Worm (Caenorhabditis elegans) whole organism, L3 larva: ENCODE results near the gene ddb-1.
A peak's percentile ranks its signal among the peaks of the same experiment; 100 is the strongest.

ENCODE experiments used
- R02D3.7 ChIP-seq: fragments of 150-350 bp; optimal IDR thresholded peaks from 2 replicates; lab custom pipeline; 2014; ENCODE audit warnings: missing biosample characterization, missing genetic modification characterization
- ZK546.5 ChIP-seq: sonication (generic microtip); optimal IDR thresholded peaks from 2 replicates; lab custom pipeline; 2017; ENCODE audit warnings: missing biosample characterization, missing genetic modification characterization
- aly-2 ChIP-seq: fragments of 150-350 bp; optimal IDR thresholded peaks from 2 replicates; lab custom pipeline; 2014; ENCODE audit warnings: missing biosample characterization, missing genetic modification characterization
- ama-1 ChIP-seq: fragments of 150-350 bp; optimal IDR thresholded peaks from 2 replicates; lab custom pipeline; 2018
- ceh-28 ChIP-seq: fragments of 150-350 bp; optimal IDR thresholded peaks from 2 replicates; lab custom pipeline; 2014; ENCODE audit warnings: missing biosample characterization, missing genetic modification reagents, missing genetic modification characterization
- ceh-82 ChIP-seq: fragments of 150-350 bp; optimal IDR thresholded peaks from 2 replicates; lab custom pipeline; 2014; ENCODE audit warnings: missing biosample characterization, missing genetic modification characterization
- ceh-9 ChIP-seq: sonication (generic microtip); optimal IDR thresholded peaks from 2 replicates; lab custom pipeline; 2018; ENCODE audit warnings: missing biosample characterization, missing genetic modification characterization
- daf-12 ChIP-seq: fragments of 150-350 bp; optimal IDR thresholded peaks from 2 replicates; lab custom pipeline; 2014; ENCODE audit warnings: missing biosample characterization, missing genetic modification reagents, missing genetic modification characterization
- egl-27 ChIP-seq: sonication (generic microtip); optimal IDR thresholded peaks from 4 replicates; lab custom pipeline; 2017; ENCODE audit warnings: missing biosample characterization, missing genetic modification reagents, missing genetic modification characterization
- egl-5 ChIP-seq: fragments of 150-350 bp; optimal IDR thresholded peaks from 2 replicates; lab custom pipeline; 2017; ENCODE audit warnings: missing biosample characterization, missing genetic modification reagents, missing genetic modification characterization, inconsistent platforms
- elt-2 ChIP-seq: sonication (generic microtip); optimal IDR thresholded peaks from 2 replicates; lab custom pipeline; 2016; ENCODE audit warnings: missing genetic modification reagents, mild to moderate bottlenecking, missing genetic modification characterization, missing compliant biosample characterization
- eor-1 ChIP-seq, 2 experiments: fragments of 150-350 bp; optimal IDR thresholded peaks; 2 replicates each; lab custom pipeline; 2014 to 2018; ENCODE audit warnings: missing biosample characterization in 2 of 2, missing genetic modification characterization in 2 of 2
- fkh-10 ChIP-seq: sonication (generic microtip); optimal IDR thresholded peaks from 2 replicates; lab custom pipeline; 2017; ENCODE audit warnings: missing biosample characterization, missing genetic modification reagents, missing genetic modification characterization
- fkh-2 ChIP-seq: fragments of 150-350 bp; optimal IDR thresholded peaks from 2 replicates; lab custom pipeline; 2014; ENCODE audit warnings: missing biosample characterization, missing genetic modification reagents, missing genetic modification characterization
- fos-1 ChIP-seq: fragments of 150-350 bp; optimal IDR thresholded peaks from 2 replicates; lab custom pipeline; 2014; ENCODE audit warnings: missing biosample characterization, missing genetic modification characterization
- hmg-11 ChIP-seq: sonication (generic microtip); optimal IDR thresholded peaks from 2 replicates; lab custom pipeline; 2016; ENCODE audit warnings: missing genetic modification characterization, missing compliant biosample characterization
- jun-1 ChIP-seq: fragments of 150-350 bp; optimal IDR thresholded peaks from 2 replicates; lab custom pipeline; 2014; ENCODE audit warnings: missing biosample characterization, missing genetic modification reagents, missing genetic modification characterization
- lin-15B ChIP-seq: fragments of 150-350 bp; optimal IDR thresholded peaks from 2 replicates; lab custom pipeline; 2014; ENCODE audit warnings: missing biosample characterization, missing genetic modification characterization
- lin-39 ChIP-seq: fragments of 150-350 bp; optimal IDR thresholded peaks from 2 replicates; lab custom pipeline; 2018; ENCODE audit warnings: missing biosample characterization, missing genetic modification reagents, missing genetic modification characterization
- lsy-12 ChIP-seq: sonication (generic microtip); optimal IDR thresholded peaks from 2 replicates; lab custom pipeline; 2016; ENCODE audit warnings: mild to moderate bottlenecking, missing genetic modification characterization, missing compliant biosample characterization
- mdl-1 ChIP-seq: fragments of 150-350 bp; optimal IDR thresholded peaks from 2 replicates; lab custom pipeline; 2014; ENCODE audit warnings: missing biosample characterization, missing genetic modification characterization
- mml-1 ChIP-seq: fragments of 150-350 bp; sonication (generic microtip); optimal IDR thresholded peaks from 3 replicates; lab custom pipeline; 2014; ENCODE audit warnings: missing biosample characterization, missing genetic modification characterization
- nfya-1 ChIP-seq: sonication (generic microtip); optimal IDR thresholded peaks from 2 replicates; lab custom pipeline; 2017; ENCODE audit warnings: missing genetic modification characterization, mild to moderate bottlenecking, missing compliant biosample characterization, antibody characterized with exemption, moderate library complexity; ENCODE audit not compliant: insufficient read depth
- nhr-11 ChIP-seq: fragments of 150-350 bp; optimal IDR thresholded peaks from 2 replicates; lab custom pipeline; 2014; ENCODE audit warnings: missing biosample characterization, missing genetic modification characterization
- nhr-12 ChIP-seq: fragments of 150-350 bp; optimal IDR thresholded peaks from 2 replicates; lab custom pipeline; 2014; ENCODE audit warnings: missing biosample characterization, missing genetic modification characterization
- nhr-23 ChIP-seq: fragments of 150-350 bp; optimal IDR thresholded peaks from 2 replicates; lab custom pipeline; 2014; ENCODE audit warnings: missing biosample characterization, missing genetic modification reagents, missing genetic modification characterization
- nhr-237 ChIP-seq: fragments of 150-350 bp; optimal IDR thresholded peaks from 2 replicates; lab custom pipeline; 2014; ENCODE audit warnings: missing biosample characterization, missing genetic modification characterization
- nhr-25 ChIP-seq: sonication (generic microtip); optimal IDR thresholded peaks from 2 replicates; lab custom pipeline; 2017; ENCODE audit warnings: missing biosample characterization, missing genetic modification characterization
- nhr-28 ChIP-seq: fragments of 150-350 bp; optimal IDR thresholded peaks from 2 replicates; lab custom pipeline; 2014; ENCODE audit warnings: missing biosample characterization, missing genetic modification characterization
- nhr-43 ChIP-seq: sonication (generic microtip); optimal IDR thresholded peaks from 2 replicates; lab custom pipeline; 2016; ENCODE audit warnings: mild to moderate bottlenecking, missing genetic modification characterization, missing compliant biosample characterization; ENCODE audit not compliant: poor library complexity, severe bottlenecking
- nhr-67 ChIP-seq: fragments of 150-350 bp; optimal IDR thresholded peaks from 2 replicates; lab custom pipeline; 2014; ENCODE audit warnings: missing biosample characterization, missing genetic modification characterization
- nhr-76 ChIP-seq: fragments of 150-350 bp; sonication (generic microtip); optimal IDR thresholded peaks from 5 replicates; lab custom pipeline; 2014; ENCODE audit warnings: missing biosample characterization, missing genetic modification characterization
- nhr-77 ChIP-seq: fragments of 150-350 bp; optimal IDR thresholded peaks from 2 replicates; lab custom pipeline; 2014; ENCODE audit warnings: missing biosample characterization, missing genetic modification characterization
- pha-4 ChIP-seq: fragments of 150-350 bp; optimal IDR thresholded peaks from 2 replicates; lab custom pipeline; 2014; ENCODE audit warnings: missing biosample characterization, missing genetic modification reagents, missing genetic modification characterization
- sea-2 ChIP-seq: fragments of 150-350 bp; sonication (generic microtip); optimal IDR thresholded peaks from 4 replicates; lab custom pipeline; 2014; ENCODE audit warnings: missing biosample characterization, missing genetic modification reagents, missing genetic modification characterization
- skn-1 ChIP-seq: fragments of 150-350 bp; optimal IDR thresholded peaks from 2 replicates; lab custom pipeline; 2014; ENCODE audit warnings: missing biosample characterization, missing genetic modification characterization
- tbx-2 ChIP-seq: sonication (generic microtip); optimal IDR thresholded peaks from 2 replicates; lab custom pipeline; 2016; ENCODE audit warnings: mild to moderate bottlenecking, missing genetic modification characterization, missing compliant biosample characterization
- unc-39 ChIP-seq: sonication (generic microtip); optimal IDR thresholded peaks from 4 replicates; lab custom pipeline; 2017; ENCODE audit warnings: missing biosample characterization, missing genetic modification characterization
- unc-62 ChIP-seq: fragments of 150-350 bp; sonication (generic microtip); optimal IDR thresholded peaks from 4 replicates; lab custom pipeline; 2014; ENCODE audit warnings: missing biosample characterization, missing genetic modification reagents, missing genetic modification characterization
- zag-1 ChIP-seq: fragments of 150-350 bp; optimal IDR thresholded peaks from 2 replicates; lab custom pipeline; 2014; ENCODE audit warnings: missing biosample characterization, missing genetic modification characterization
- ztf-11 ChIP-seq: fragments of 150-350 bp; optimal IDR thresholded peaks from 2 replicates; lab custom pipeline; 2014; ENCODE audit warnings: missing biosample characterization, missing genetic modification characterization
- ztf-4 ChIP-seq: fragments of 150-350 bp; optimal IDR thresholded peaks from 2 replicates; lab custom pipeline; 2014; ENCODE audit warnings: missing biosample characterization, missing genetic modification characterization

The ddb-1 gene

ce11 chrIV:12127838-12128237 lies 6.9 kb upstream of the ddb-1 start:
- TF ChIP-seq jun-1 (no peak), lin-39 (tag; lab: Kevin White, UChicago) (no peak), pha-4 (tag; lab: Kevin White, UChicago) (peak; percentile 13), ZK546.5 (tag; lab: Kevin White, UChicago) (no peak), nhr-77 (tag; lab: Kevin White, UChicago) (no peak), nhr-25 (tag; lab: Kevin White, UChicago) (peak; percentile 27), nfya-1 (tag; lab: Kevin White, UChicago) (peak; percentile 42), aly-2 (tag; lab: Kevin White, UChicago) (no peak), nhr-28 (tag; lab: Kevin White, UChicago) (no peak)

DNA sequence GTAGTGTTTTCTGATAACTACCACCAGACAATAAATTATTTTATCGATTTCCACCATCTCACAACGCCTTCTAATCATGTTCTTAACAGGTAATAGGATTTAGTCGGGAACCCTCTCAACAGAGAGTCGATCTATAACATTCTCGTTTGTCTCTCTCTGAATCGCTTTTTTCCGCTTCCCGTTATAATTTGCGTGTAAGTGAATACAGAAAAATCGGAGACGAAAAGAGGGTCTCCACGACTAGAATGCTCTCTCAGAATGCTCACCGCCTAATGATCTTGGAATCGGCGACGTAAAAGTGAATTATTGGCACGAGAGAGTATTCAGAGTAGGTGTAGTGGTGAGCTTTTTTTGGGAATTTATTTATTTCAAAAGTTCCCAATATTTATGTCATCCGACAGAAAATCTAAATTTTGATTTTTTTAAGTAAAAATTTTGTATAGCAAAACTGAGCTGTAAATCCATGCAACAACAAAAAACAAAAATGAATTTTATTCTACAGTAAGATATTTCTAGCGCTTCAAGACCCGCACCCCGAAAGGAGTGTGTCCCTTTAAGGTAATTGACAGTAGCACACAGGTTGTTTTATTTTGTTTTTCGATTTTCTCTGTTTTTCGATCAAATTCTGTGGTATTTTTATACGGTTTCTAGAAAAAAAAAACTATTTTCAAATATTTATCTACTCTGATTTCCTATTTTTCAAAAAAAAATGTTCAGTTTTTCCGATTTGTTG lies 5.9 kb upstream of the ddb-1 start:
- TF ChIP-seq lin-39 (tag; lab: Kevin White, UChicago): peak; percentile 29
- TF ChIP-seq fkh-10 (GFP tag; lab: Kevin White, UChicago): peak; percentile 20
- TF ChIP-seq skn-1 (tag; lab: Kevin White, UChicago): no peak

- TF ChIP-seq ztf-11 (tag; lab: Kevin White, UChicago) (no peak), mdl-1 (no peak), nhr-23 (tag; lab: Kevin White, UChicago) (no peak), ceh-82 (no peak), fos-1 (tag; lab: Kevin White, UChicago) (no peak), elt-2 (tag; lab: Kevin White, UChicago) (no peak), nhr-237 (tag; lab: Kevin White, UChicago) (no peak), nhr-11 (tag; lab: Kevin White, UChicago) (no peak)
These were observed 3.5 kb upstream of the ddb-1 start, which contains the start of gene dhhc-6 for ce11 chrIV:12124314-12125084. TSS of gene dhhc-6 (plus strand) at chrIV:12124952.

ce11 chrIV:12122874-12123664 lies 2.1 kb upstream of the ddb-1 start, which contains the start of gene aly-3:
TSS of gene aly-3 (plus strand) at chrIV:12123282.
- TF ChIP-seq ama-1 (lab: Kevin White, UChicago) (peak; percentile 15), ZK546.5 (tag; lab: Kevin White, UChicago) (no peak), nhr-237 (tag; lab: Kevin White, UChicago) (no peak), nhr-23 (tag; lab: Kevin White, UChicago) (no peak), nhr-67 (tag; lab: Kevin White, UChicago) (no peak), fos-1 (tag; lab: Kevin White, UChicago) (no peak), pha-4 (tag; lab: Kevin White, UChicago) (peak; percentile 59), skn-1 (tag; lab: Kevin White, UChicago) (no peak), egl-27 (no peak), nhr-12 (tag; lab: Kevin White, UChicago) (no peak), elt-2 (tag; lab: Kevin White, UChicago) (peak; percentile 4), ceh-28 (tag; lab: Kevin White, UChicago) (no peak), tbx-2 (tag; lab: Kevin White, UChicago) (no peak), nfya-1 (tag; lab: Kevin White, UChicago) (peak; percentile 63), lin-15B (peak; percentile 13), ztf-4 (no peak), lin-39 (tag; lab: Kevin White, UChicago) (peak; percentile 9), nhr-77 (tag; lab: Kevin White, UChicago) (no peak), R02D3.7 (tag; lab: Kevin White, UChicago) (no peak), mml-1 (no peak), ceh-9 (tag; lab: Kevin White, UChicago) (no peak), aly-2 (tag; lab: Kevin White, UChicago) (no peak), nhr-76 (tag; lab: Kevin White, UChicago) (no peak), ceh-82 (no peak), daf-12 (tag; lab: Kevin White, UChicago) (no peak), sea-2 (no peak), unc-62 (no peak), eor-1 (tag; optimal IDR thresholded peaks at IDR 0.05; lab: Kevin White, UChicago) (no peak), jun-1 (no peak), fkh-2 (no peak), lsy-12 (tag; lab: Kevin White, UChicago) (no peak), unc-39 (tag; lab: Kevin White, UChicago) (no peak), zag-1 (no peak), hmg-11 (tag; lab: Kevin White, UChicago) (peak; percentile 34), egl-5 (no peak), nhr-43 (tag; lab: Kevin White, UChicago) (no peak)
